Worm (Caenorhabditis elegans) whole organism, L4 larva: ENCODE results near the gene nfki-1.
A peak's percentile ranks its signal among the peaks of the same experiment; 100 is the strongest.

ENCODE experiments used
- F26F4.8 ChIP-seq: fragments of 200-800 bp; sonication (Bioruptor generic); conservative IDR thresholded peaks from 2 replicates; pipeline ENCODE4 v1.3.6; 2022; ENCODE audit warnings: missing genetic modification characterization, missing compliant biosample characterization
- T20F7.1 ChIP-seq: fragments of 200-800 bp; sonication (Bioruptor generic); optimal IDR thresholded peaks from 2 replicates; lab custom pipeline; 2018; ENCODE audit warnings: mild to moderate bottlenecking, missing genetic modification characterization, missing compliant biosample characterization
- Y105C5A.15 ChIP-seq: fragments of 200-800 bp; sonication (Bioruptor generic); IDR thresholded peaks from 2 replicates; pipeline ENCODE4 v1.3.6; 2022; ENCODE audit warnings: missing genetic modification characterization, missing compliant biosample characterization
- Y48G9A.11 ChIP-seq: fragments of 200-800 bp; sonication (Bioruptor generic); IDR thresholded peaks from 2 replicates; pipeline ENCODE4 v1.3.6; 2022; ENCODE audit warnings: missing genetic modification reagents, missing genetic modification characterization, missing compliant biosample characterization
- Y5F2A.4 ChIP-seq: fragments of 200-800 bp; sonication (Bioruptor generic); optimal IDR thresholded peaks from 2 replicates; lab custom pipeline; 2018; ENCODE audit warnings: mild to moderate bottlenecking, missing genetic modification characterization, missing compliant biosample characterization
- aha-1 ChIP-seq: fragments of 150-350 bp; peaks from one replicate; lab custom pipeline; 2014; ENCODE audit warnings: missing biosample characterization, missing genetic modification characterization
- aly-2 ChIP-seq: sonication (generic microtip); optimal IDR thresholded peaks from 2 replicates; lab custom pipeline; 2018; ENCODE audit warnings: missing biosample characterization, missing genetic modification characterization
- arid-1 ChIP-seq: fragments of 200-800 bp; sonication (Bioruptor generic); conservative IDR thresholded peaks from 2 replicates; pipeline ENCODE4 v1.3.6; 2022; ENCODE audit warnings: missing genetic modification reagents, missing genetic modification characterization, missing compliant biosample characterization
- attf-4 ChIP-seq: sonication (generic microtip); optimal IDR thresholded peaks from 3 replicates; lab custom pipeline; 2017; ENCODE audit warnings: missing biosample characterization, missing genetic modification characterization
- ceh-28 ChIP-seq: fragments of 150-350 bp; optimal IDR thresholded peaks from 2 replicates; lab custom pipeline; 2014; ENCODE audit warnings: missing biosample characterization, missing genetic modification reagents, missing genetic modification characterization
- daf-12 ChIP-seq: fragments of 150-350 bp; optimal IDR thresholded peaks from 2 replicates; lab custom pipeline; 2014; ENCODE audit warnings: missing biosample characterization, missing genetic modification reagents, missing genetic modification characterization
- daf-16 ChIP-seq, 3 experiments: sonication (generic microtip); optimal IDR thresholded peaks; 2 replicates each; lab custom pipeline; 2016 to 2017; ENCODE audit warnings: missing genetic modification characterization in 3 of 3, missing genetic modification reagents in 3 of 3, mild to moderate bottlenecking in 2 of 3, missing compliant biosample characterization in 2 of 3, missing biosample characterization in 1 of 3, moderate library complexity in 1 of 3
- dmd-8 ChIP-seq: fragments of 200-800 bp; sonication (Bioruptor generic); IDR thresholded peaks from 2 replicates; pipeline ENCODE4 v1.3.6; 2022; ENCODE audit warnings: missing genetic modification characterization, missing compliant biosample characterization
- dpl-1 ChIP-seq: fragments of 150-350 bp; optimal IDR thresholded peaks from 2 replicates; lab custom pipeline; 2014; ENCODE audit warnings: missing biosample characterization, missing genetic modification reagents, missing genetic modification characterization
- duxl-1 ChIP-seq: sonication (generic microtip); optimal IDR thresholded peaks from 2 replicates; lab custom pipeline; 2016; ENCODE audit warnings: mild to moderate bottlenecking, missing genetic modification characterization, moderate library complexity, missing compliant biosample characterization; ENCODE audit not compliant: poor library complexity
- fos-1 ChIP-seq: fragments of 150-350 bp; optimal IDR thresholded peaks from 2 replicates; lab custom pipeline; 2014; ENCODE audit warnings: missing biosample characterization, missing genetic modification characterization
- lim-7 ChIP-seq: fragments of 200-800 bp; sonication (Bioruptor generic); IDR thresholded peaks from 2 replicates; pipeline ENCODE4 v1.3.6; 2022; ENCODE audit warnings: missing genetic modification characterization, missing compliant biosample characterization
- lin-1 ChIP-seq: fragments of 200-800 bp; sonication (Bioruptor generic); IDR thresholded peaks from 2 replicates; pipeline ENCODE4 v1.3.6; 2022; ENCODE audit warnings: missing genetic modification reagents, missing genetic modification characterization, missing compliant biosample characterization
- lin-38 ChIP-seq: fragments of 200-800 bp; sonication (Bioruptor generic); IDR thresholded peaks from 2 replicates; pipeline ENCODE4 v1.3.6; 2022; ENCODE audit warnings: missing genetic modification reagents, missing genetic modification characterization, missing compliant biosample characterization
- lin-39 ChIP-seq: fragments of 150-350 bp; optimal IDR thresholded peaks from 2 replicates; lab custom pipeline; 2014; ENCODE audit warnings: missing biosample characterization, missing genetic modification reagents, missing genetic modification characterization
- madf-5 ChIP-seq, 2 experiments: fragments of 200-800 bp; sonication (Bioruptor generic); IDR thresholded peaks; 2 replicates each; pipeline ENCODE4 v1.3.6; 2022; ENCODE audit warnings: missing compliant biosample characterization in 2 of 2, missing genetic modification characterization in 2 of 2
- madf-9 ChIP-seq: fragments of 200-800 bp; sonication (Bioruptor generic); conservative IDR thresholded peaks from 2 replicates; pipeline ENCODE4 v1.3.6; 2022; ENCODE audit warnings: missing genetic modification reagents, missing genetic modification characterization, missing compliant biosample characterization
- mdt-29 ChIP-seq: fragments of 200-800 bp; sonication (Bioruptor generic); IDR thresholded peaks from 2 replicates; pipeline ENCODE4 v1.3.6; 2022; ENCODE audit warnings: missing genetic modification reagents, missing genetic modification characterization, missing compliant biosample characterization
- mep-1 ChIP-seq: fragments of 150-350 bp; sonication (generic microtip); optimal IDR thresholded peaks from 3 replicates; lab custom pipeline; 2014; ENCODE audit warnings: missing biosample characterization, missing genetic modification characterization
- mes-2 ChIP-seq: sonication (generic microtip); optimal IDR thresholded peaks from 2 replicates; lab custom pipeline; 2016; ENCODE audit warnings: missing genotype, mild to moderate bottlenecking, missing genetic modification characterization, missing compliant biosample characterization; ENCODE audit not compliant: poor library complexity, severe bottlenecking
- mxl-3 ChIP-seq: fragments of 200-800 bp; sonication (Bioruptor generic); optimal IDR thresholded peaks from 2 replicates; lab custom pipeline; 2018; ENCODE audit warnings: mild to moderate bottlenecking, missing genetic modification characterization, missing compliant biosample characterization
- nhr-102 ChIP-seq: sonication (generic microtip); optimal IDR thresholded peaks from 2 replicates; lab custom pipeline; 2016; ENCODE audit warnings: mild to moderate bottlenecking, missing genetic modification characterization, moderate library complexity, missing compliant biosample characterization
- nhr-11 ChIP-seq: fragments of 150-350 bp; optimal IDR thresholded peaks from 2 replicates; lab custom pipeline; 2014; ENCODE audit warnings: missing biosample characterization, missing genetic modification characterization
- nhr-237 ChIP-seq: sonication (generic microtip); optimal IDR thresholded peaks from 2 replicates; lab custom pipeline; 2017; ENCODE audit warnings: missing biosample characterization, missing genetic modification characterization
- nhr-28 ChIP-seq: fragments of 150-350 bp; optimal IDR thresholded peaks from 2 replicates; lab custom pipeline; 2014; ENCODE audit warnings: missing biosample characterization, missing genetic modification characterization
- nhr-42 ChIP-seq: fragments of 200-800 bp; sonication (Bioruptor generic); IDR thresholded peaks from 2 replicates; pipeline ENCODE4 v1.3.6; 2022; ENCODE audit warnings: missing genetic modification characterization, missing compliant biosample characterization
- nhr-48 ChIP-seq: sonication (generic microtip); optimal IDR thresholded peaks from 2 replicates; lab custom pipeline; 2016; ENCODE audit warnings: mild to moderate bottlenecking, missing genetic modification characterization, missing compliant biosample characterization
- nhr-6 ChIP-seq: fragments of 150-350 bp; optimal IDR thresholded peaks from 2 replicates; lab custom pipeline; 2014; ENCODE audit warnings: missing biosample characterization, missing genetic modification characterization
- pha-4 ChIP-seq, 2 experiments: fragments of 150-350 bp in 1 of 2; fragments of 200-800 bp in 1 of 2; sonication (Bioruptor generic) in 1 of 2; IDR thresholded peaks in 1 of 2; optimal IDR thresholded peaks in 1 of 2; 2 replicates each; pipeline versions ENCODE4 v1.3.6 to Lab custom; 2014 to 2022; ENCODE audit warnings: missing genetic modification characterization in 2 of 2, missing genetic modification reagents in 2 of 2, missing biosample characterization in 1 of 2, missing compliant biosample characterization in 1 of 2
- pqm-1 ChIP-seq: sonication (generic microtip); optimal IDR thresholded peaks from 2 replicates; lab custom pipeline; 2017; ENCODE audit warnings: missing biosample characterization, missing genetic modification characterization
- rbr-2 ChIP-seq: sonication (generic microtip); optimal IDR thresholded peaks from 2 replicates; lab custom pipeline; 2016; ENCODE audit warnings: missing genotype, missing genetic modification characterization, missing compliant biosample characterization
- sdz-12 ChIP-seq: fragments of 200-800 bp; sonication (Bioruptor generic); optimal IDR thresholded peaks from 2 replicates; lab custom pipeline; 2018; ENCODE audit warnings: mild to moderate bottlenecking, missing genetic modification characterization, missing compliant biosample characterization
- set-16 ChIP-seq: fragments of 200-800 bp; sonication (Bioruptor generic); IDR thresholded peaks from 2 replicates; pipeline ENCODE4 v1.3.6; 2022; ENCODE audit warnings: missing genetic modification reagents, missing genetic modification characterization, missing compliant biosample characterization
- snpc-1.2 ChIP-seq: fragments of 200-800 bp; sonication (Bioruptor generic); IDR thresholded peaks from 2 replicates; pipeline ENCODE4 v1.3.6; 2022; ENCODE audit warnings: missing genetic modification reagents, missing genetic modification characterization, missing compliant biosample characterization
- snpc-4 ChIP-seq: fragments of 150-350 bp; optimal IDR thresholded peaks from 2 replicates; lab custom pipeline; 2014; ENCODE audit warnings: missing biosample characterization, missing genetic modification characterization
- spr-3 ChIP-seq: fragments of 200-800 bp; sonication (Bioruptor generic); optimal IDR thresholded peaks from 2 replicates; lab custom pipeline; 2018; ENCODE audit warnings: mild to moderate bottlenecking, missing genetic modification characterization, missing compliant biosample characterization
- tra-1 ChIP-seq: fragments of 200-800 bp; sonication (Bioruptor generic); IDR thresholded peaks from 2 replicates; pipeline ENCODE4 v1.3.6; 2022; ENCODE audit warnings: missing genetic modification reagents, missing genetic modification characterization, missing compliant biosample characterization
- unc-130 ChIP-seq: sonication (generic microtip); optimal IDR thresholded peaks from 2 replicates; lab custom pipeline; 2016; ENCODE audit warnings: missing genetic modification reagents, missing genetic modification characterization, missing compliant biosample characterization
- unc-39 ChIP-seq: sonication (generic microtip); optimal IDR thresholded peaks from 2 replicates; lab custom pipeline; 2017; ENCODE audit warnings: missing biosample characterization, missing genetic modification characterization
- unc-62 ChIP-seq, 3 experiments: fragments of 150-350 bp in 1 of 3; sonication (generic microtip); optimal IDR thresholded peaks in 2 of 3; peaks in 1 of 3; 1 replicate in 1 of 3; 2 replicates in 2 of 3; lab custom pipeline; 2014 to 2017; ENCODE audit warnings: missing biosample characterization in 3 of 3, missing genetic modification characterization in 3 of 3, missing genetic modification reagents in 3 of 3, missing genotype in 1 of 3
- zfp-3 ChIP-seq: fragments of 200-800 bp; sonication (Bioruptor generic); conservative IDR thresholded peaks from 2 replicates; pipeline ENCODE4 v1.3.6; 2022; ENCODE audit warnings: missing genetic modification reagents, missing genetic modification characterization, missing compliant biosample characterization

nfki-1 gene

DNA sequence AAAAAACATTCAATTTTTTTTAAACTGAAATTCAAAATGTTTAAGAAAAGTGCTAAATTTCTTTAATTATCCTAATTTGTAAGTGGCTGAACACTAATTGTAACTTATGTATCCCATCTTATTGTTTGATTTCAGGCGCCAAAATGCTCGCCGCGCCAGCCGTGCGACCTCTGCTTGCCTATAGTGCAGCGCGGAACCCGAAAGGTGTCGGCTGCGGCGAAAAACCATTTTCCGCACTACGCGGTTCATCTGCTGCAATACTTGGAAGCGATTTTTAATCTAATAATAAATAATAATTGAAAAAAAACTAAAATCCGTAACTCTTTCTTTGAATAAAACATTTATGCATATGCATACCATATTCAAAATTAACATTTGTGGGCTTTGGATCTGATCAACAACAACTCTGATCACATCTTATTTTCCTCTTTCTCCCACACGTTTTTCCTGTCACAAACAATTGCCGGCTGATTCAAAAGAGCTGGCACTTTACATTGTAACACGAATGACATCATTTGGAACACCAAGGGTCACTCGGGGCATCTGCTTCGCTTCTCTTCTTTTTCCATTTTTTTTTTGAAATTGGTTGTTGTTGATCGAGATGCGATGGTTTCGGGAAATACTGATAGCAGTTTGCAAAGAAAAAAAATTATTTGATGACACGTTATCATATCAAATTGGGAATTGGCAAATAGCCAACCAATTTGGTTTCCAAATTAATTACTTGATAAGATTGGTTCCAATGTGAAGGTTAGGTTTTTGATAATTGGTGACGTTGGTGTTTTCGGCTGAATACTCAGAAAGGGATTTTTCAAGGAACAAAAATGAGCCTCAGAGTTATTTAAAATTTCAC lies 9.5 kb upstream of the nfki-1 start (continued):
- TF ChIP-seq madf-9, result no peak
- TF ChIP-seq ceh-28 (tag; lab: Kevin White, UChicago), result no peak
- no peak for TF ChIP-seq daf-12
- TF ChIP-seq daf-16 (GFP tag; optimal IDR thresholded peaks at IDR 0.05; lab: Kevin White, UChicago), result peak in 1 of 2 experiments; percentile 92
- TF ChIP-seq daf-16 (tag; optimal IDR thresholded peaks at IDR 0.05; lab: Kevin White, UChicago), result peak; percentile 87
- peak; percentile 79 for TF ChIP-seq snpc-4
- TF ChIP-seq pqm-1 (tag; lab: Kevin White, UChicago), result peak; percentile 8
- TF ChIP-seq mep-1 (tag; lab: Kevin White, UChicago), result peak; percentile 23
- no peak for TF ChIP-seq lin-38 (GFP tag; lab: Robert Waterston, UW)
- 0 out of 2 replicates have a peak, but pooled peaks have one; percentile 15 for TF ChIP-seq set-16 (GFP tag; lab: Robert Waterston, UW)
- TF ChIP-seq lim-7, result no peak
- TF ChIP-seq aha-1, result no peak

DNA sequence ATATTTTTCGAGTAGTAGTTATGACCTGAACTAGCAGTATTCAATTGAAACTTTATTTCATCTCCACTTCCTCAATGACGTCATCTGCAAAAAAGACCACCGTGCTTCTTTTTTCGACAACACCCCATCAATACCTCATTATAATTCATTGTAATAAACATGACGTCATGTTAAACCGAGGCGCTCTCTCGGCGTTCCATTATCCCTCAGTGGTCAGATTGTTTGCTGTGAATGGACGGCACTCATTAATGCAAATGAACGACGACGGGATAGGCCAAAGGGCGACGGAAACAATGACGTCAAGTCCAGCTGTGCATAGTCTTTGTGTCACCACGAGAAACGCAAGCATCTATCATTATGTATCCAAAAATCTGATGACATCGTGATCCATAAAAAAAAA lies 7.4 kb upstream of the nfki-1 start:
- no peak for TF ChIP-seq unc-130 (GFP tag; lab: Kevin White, UChicago)
- peak; percentile 80 for TF ChIP-seq aha-1
- TF ChIP-seq attf-4, result no peak
- TF ChIP-seq madf-9, result no peak
- no peak for TF ChIP-seq snpc-1.2 (GFP tag; lab: Robert Waterston, UW)
- TF ChIP-seq Y105C5A.15 (GFP tag; lab: Robert Waterston, UW), result no peak
- no peak for TF ChIP-seq Y5F2A.4
- no peak for TF ChIP-seq lin-39
- TF ChIP-seq unc-62 (GFP tag; optimal IDR thresholded peaks at IDR 0.05 in 1 of 2; lab: Kevin White, UChicago), result no peak
- TF ChIP-seq unc-62 (tag; optimal IDR thresholded peaks at IDR 0.05; lab: Kevin White, UChicago), result no peak
- peak; percentile 2 for TF ChIP-seq rbr-2 (tag; lab: Kevin White, UChicago)
- TF ChIP-seq Y48G9A.11 (GFP tag; lab: Robert Waterston, UW), result no peak
- no peak for TF ChIP-seq fos-1 (tag; lab: Kevin White, UChicago)
- TF ChIP-seq F26F4.8 (GFP tag; lab: Robert Waterston, UW), result no peak
- TF ChIP-seq nhr-237 (tag; lab: Kevin White, UChicago), result no peak
- no peak for TF ChIP-seq pqm-1 (tag; lab: Kevin White, UChicago)
- no peak for TF ChIP-seq unc-39 (tag; lab: Kevin White, UChicago)
- no peak for TF ChIP-seq dpl-1
- peak; percentile 13 for TF ChIP-seq nhr-6 (tag; lab: Kevin White, UChicago)
- TF ChIP-seq sdz-12 (GFP tag; lab: Kevin White, UChicago), result no peak
- TF ChIP-seq nhr-48, result no peak
- no peak for TF ChIP-seq mdt-29 (GFP tag; lab: Robert Waterston, UW)
- TF ChIP-seq nhr-11 (tag; lab: Kevin White, UChicago), result no peak
- no peak for TF ChIP-seq mxl-3
- TF ChIP-seq mes-2 (tag; lab: Kevin White, UChicago), result peak; percentile 49

DNA sequence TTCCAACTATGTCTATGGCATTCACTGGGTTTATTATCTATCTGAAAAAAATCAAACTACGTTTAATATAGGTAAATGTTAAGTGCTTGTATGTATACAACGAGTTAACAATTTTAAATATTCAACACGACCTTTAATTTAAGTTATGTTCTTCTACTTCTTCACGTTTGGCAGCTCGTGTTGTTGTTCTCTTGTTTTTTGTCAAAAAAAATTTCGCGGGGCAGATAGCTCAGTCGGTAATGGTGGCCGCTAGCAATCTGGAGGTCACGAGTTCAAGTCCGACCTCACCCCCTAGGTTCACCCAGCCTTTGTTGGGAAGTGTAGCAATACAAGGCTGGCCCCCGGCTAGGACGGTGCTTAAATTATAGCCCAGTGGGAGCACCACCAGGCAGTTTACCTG lies 2.2 kb upstream of the nfki-1 start:
- TF ChIP-seq nhr-11 (tag; lab: Kevin White, UChicago) (no peak), snpc-4 (no peak), T20F7.1 (no peak), Y5F2A.4 (no peak), fos-1 (tag; lab: Kevin White, UChicago) (no peak), spr-3 (GFP tag; lab: Kevin White, UChicago) (no peak), aly-2 (tag; lab: Kevin White, UChicago) (no peak), pha-4 (GFP tag; IDR thresholded peaks at IDR 0.05; lab: Robert Waterston, UW) (no peak), pha-4 (tag; optimal IDR thresholded peaks at IDR 0.05; lab: Kevin White, UChicago) (no peak), tra-1 (GFP tag; lab: Robert Waterston, UW) (no peak), duxl-1 (tag; lab: Kevin White, UChicago) (no peak), nhr-42 (GFP tag; lab: Robert Waterston, UW) (no peak), nhr-102 (tag; lab: Kevin White, UChicago) (no peak), rbr-2 (tag; lab: Kevin White, UChicago) (no peak), zfp-3 (no peak), arid-1 (GFP tag; lab: Robert Waterston, UW) (no peak), nhr-28 (tag; lab: Kevin White, UChicago) (no peak), dmd-8 (GFP tag; lab: Robert Waterston, UW) (no peak), snpc-1.2 (GFP tag; lab: Robert Waterston, UW) (no peak), lim-7 (no peak), lin-1 (GFP tag; lab: Robert Waterston, UW) (no peak), madf-5 (GFP tag; IDR thresholded peaks at IDR 0.05; lab: Robert Waterston, UW) (peak in 1 of 2 experiments; percentile 42; a peak in 1 of 4 replicates)
